Fruit fly (Drosophila melanogaster) whole organism, embryonic: Measurements from ENCODE around the gene drn.

Source experiments
- Ada2b ChIP-seq: fragments of 200-800 bp; sonication (Bioruptor generic); IDR thresholded peaks from 2 replicates; pipeline ENCODE4 v1.3.6; 2022; ENCODE audit warnings: missing biosample characterization, missing genetic modification characterization
- Asciz ChIP-seq: fragments of 200-800 bp; sonication (Bioruptor generic); optimal IDR thresholded peaks from 2 replicates; lab custom pipeline; 2017; ENCODE audit warnings: missing biosample characterization, mild to moderate bottlenecking, missing genetic modification characterization, missing genetic modification reagents
- Atf-2 ChIP-seq: fragments of 200-800 bp; sonication (Bioruptor generic); optimal IDR thresholded peaks from 2 replicates; lab custom pipeline; 2016; ENCODE audit warnings: missing biosample characterization, missing genetic modification characterization
- CG10543 ChIP-seq: fragments of 200-800 bp; sonication (Bioruptor generic); optimal IDR thresholded peaks from 3 replicates; lab custom pipeline; 2017; ENCODE audit warnings: missing biosample characterization, mild to moderate bottlenecking, missing genetic modification characterization, moderate library complexity
- CG12155 ChIP-seq: fragments of 200-800 bp; sonication (Bioruptor generic); optimal IDR thresholded peaks from 3 replicates; lab custom pipeline; 2016; ENCODE audit warnings: missing biosample characterization, missing genetic modification characterization
- CG12299 ChIP-seq: fragments of 200-800 bp; sonication (Bioruptor generic); optimal IDR thresholded peaks from 2 replicates; lab custom pipeline; 2018; ENCODE audit warnings: missing biosample characterization, mild to moderate bottlenecking, missing genetic modification characterization
- CG12744 ChIP-seq: fragments of 200-800 bp; sonication (Bioruptor generic); optimal IDR thresholded peaks from 2 replicates; lab custom pipeline; 2016; ENCODE audit warnings: missing biosample characterization, missing genetic modification characterization
- CG13123 ChIP-seq: fragments of 200-800 bp; sonication (Bioruptor generic); optimal IDR thresholded peaks from 2 replicates; lab custom pipeline; 2016; ENCODE audit warnings: missing biosample characterization, missing genetic modification characterization
- CG17328 ChIP-seq: fragments of 200-800 bp; sonication (Bioruptor generic); IDR thresholded peaks from 2 replicates; pipeline ENCODE4 v1.3.6; 2022; ENCODE audit warnings: missing biosample characterization, missing genetic modification characterization
- CG17612 ChIP-seq: fragments of 200-800 bp; sonication (Bioruptor generic); IDR thresholded peaks from 2 replicates; pipeline ENCODE4 v1.3.6; 2022; ENCODE audit warnings: missing biosample characterization, missing genetic modification characterization
- CG18262 ChIP-seq: fragments of 200-800 bp; optimal IDR thresholded peaks from 3 replicates; lab custom pipeline; 2019; ENCODE audit warnings: missing biosample characterization, mild to moderate bottlenecking, missing genetic modification characterization, moderate library complexity
- CG30431 ChIP-seq: fragments of 200-800 bp; sonication (Bioruptor generic); optimal IDR thresholded peaks from 2 replicates; lab custom pipeline; 2017; ENCODE audit warnings: missing biosample characterization, missing genetic modification characterization
- CG31441 ChIP-seq: fragments of 200-800 bp; sonication (Bioruptor generic); IDR thresholded peaks from 2 replicates; pipeline ENCODE4 v1.3.6; 2022; ENCODE audit warnings: missing biosample characterization, missing genetic modification characterization
- CG3995 ChIP-seq: fragments of 200-800 bp; sonication (Bioruptor generic); optimal IDR thresholded peaks from 3 replicates; lab custom pipeline; 2016; ENCODE audit warnings: missing biosample characterization, missing genetic modification characterization
- CG5180 ChIP-seq: fragments of 200-800 bp; sonication (Bioruptor generic); optimal IDR thresholded peaks from 3 replicates; lab custom pipeline; 2017; ENCODE audit warnings: missing biosample characterization, missing genetic modification characterization, mild to moderate bottlenecking, moderate library complexity, missing genetic modification reagents
- CG6175 ChIP-seq: fragments of 200-800 bp; sonication (Bioruptor generic); IDR thresholded peaks from 3 replicates; pipeline ENCODE4 v1.3.6; 2022; ENCODE audit warnings: missing biosample characterization, missing genetic modification characterization
- CG6683 ChIP-seq: fragments of 200-800 bp; sonication (Bioruptor generic); optimal IDR thresholded peaks from 2 replicates; lab custom pipeline; 2017; ENCODE audit warnings: missing biosample characterization, mild to moderate bottlenecking, missing genetic modification characterization, missing genetic modification reagents
- CoRest ChIP-seq: fragments of 200-800 bp; sonication (Bioruptor generic); optimal IDR thresholded peaks from 3 replicates; lab custom pipeline; 2018; ENCODE audit warnings: missing biosample characterization, mild to moderate bottlenecking, missing genetic modification characterization, moderate library complexity
- D19A ChIP-seq: fragments of 200-800 bp; optimal IDR thresholded peaks from 3 replicates; lab custom pipeline; 2019; ENCODE audit warnings: missing biosample characterization, mild to moderate bottlenecking, missing genetic modification characterization, moderate library complexity
- Dek ChIP-seq: fragments of 200-800 bp; sonication (Bioruptor generic); optimal IDR thresholded peaks from 3 replicates; lab custom pipeline; 2019; ENCODE audit warnings: missing biosample characterization, mild to moderate bottlenecking, missing genetic modification characterization, moderate library complexity
- E2f2 ChIP-seq: fragments of 200-800 bp; sonication (Bioruptor generic); IDR thresholded peaks from 2 replicates; pipeline ENCODE4 v1.3.6; 2022; ENCODE audit warnings: missing biosample characterization, missing genetic modification characterization
- Gug ChIP-seq: fragments of 200-800 bp; sonication (Bioruptor generic); IDR thresholded peaks from 4 replicates; pipeline ENCODE4 v1.3.6; 2022; ENCODE audit warnings: missing biosample characterization, missing genetic modification characterization
- HLH54F ChIP-seq: fragments of 200-800 bp; sonication (Bioruptor generic); optimal IDR thresholded peaks from 3 replicates; lab custom pipeline; 2016; ENCODE audit warnings: missing biosample characterization, missing genetic modification characterization
- Hand ChIP-seq: fragments of 200-800 bp; sonication (Bioruptor generic); optimal IDR thresholded peaks from 2 replicates; lab custom pipeline; 2017; ENCODE audit warnings: mild to moderate bottlenecking, missing biosample characterization, missing genetic modification reagents, missing genetic modification characterization
- Hr39 ChIP-seq: fragments of >200 bp; optimal IDR thresholded peaks from 2 replicates; lab custom pipeline; 2017
- Hr51 ChIP-seq, 2 experiments: fragments of 200-800 bp; sonication (Bioruptor generic); optimal IDR thresholded peaks; 2 replicates in 1 of 2; 3 replicates in 1 of 2; lab custom pipeline; 2016 to 2018; ENCODE audit warnings: missing biosample characterization in 2 of 2, missing genetic modification characterization in 2 of 2, mild to moderate bottlenecking in 1 of 2, moderate library complexity in 1 of 2
- Lpt ChIP-seq: fragments of >200 bp; optimal IDR thresholded peaks from 2 replicates; lab custom pipeline; 2018; ENCODE audit warnings: missing biosample characterization, missing genetic modification characterization
- Mad ChIP-seq: fragments of 200-800 bp; sonication (Bioruptor generic); optimal IDR thresholded peaks from 2 replicates; lab custom pipeline; 2016; ENCODE audit warnings: missing biosample characterization, missing genetic modification characterization
- NfI ChIP-seq: fragments of 200-800 bp; sonication (Bioruptor generic); optimal IDR thresholded peaks from 3 replicates; lab custom pipeline; 2018; ENCODE audit warnings: missing biosample characterization, mild to moderate bottlenecking, missing genetic modification characterization, moderate library complexity
- Oaz ChIP-seq: fragments of 200-800 bp; sonication (Bioruptor generic); IDR thresholded peaks from 2 replicates; pipeline ENCODE4 v1.3.6; 2022; ENCODE audit warnings: missing biosample characterization, missing genetic modification characterization
- Ravus ChIP-seq: fragments of 200-800 bp; sonication (Bioruptor generic); IDR thresholded peaks from 2 replicates; pipeline ENCODE4 v1.3.6; 2022; ENCODE audit warnings: missing biosample characterization, missing genetic modification characterization
- Taf1 ChIP-seq: fragments of 200-800 bp; sonication (Bioruptor generic); IDR thresholded peaks from 2 replicates; pipeline ENCODE4 v1.3.6; 2022; ENCODE audit warnings: missing biosample characterization, missing genetic modification characterization
- amos ChIP-seq: fragments of 200-800 bp; sonication (Bioruptor generic); IDR thresholded peaks from 2 replicates; pipeline ENCODE4 v1.3.6; 2022; ENCODE audit warnings: missing biosample characterization, missing genetic modification characterization; ENCODE audit not compliant: partially characterized antibody
- btn ChIP-seq: fragments of 200-800 bp; sonication (Bioruptor generic); optimal IDR thresholded peaks from 2 replicates; lab custom pipeline; 2016; ENCODE audit warnings: missing biosample characterization, missing genetic modification characterization
- ci ChIP-seq: fragments of 200-800 bp; sonication (Bioruptor generic); IDR thresholded peaks from 3 replicates; pipeline ENCODE4 v1.3.6; 2022; ENCODE audit warnings: missing biosample characterization, missing genetic modification characterization
- dati ChIP-seq: fragments of 200-800 bp; sonication (Bioruptor generic); IDR thresholded peaks from 2 replicates; pipeline ENCODE4 v1.3.6; 2022; ENCODE audit warnings: missing biosample characterization, missing genetic modification characterization
- ems ChIP-seq: fragments of 200-800 bp; sonication (Bioruptor generic); optimal IDR thresholded peaks from 3 replicates; lab custom pipeline; 2016; ENCODE audit warnings: missing biosample characterization, missing genetic modification characterization
- fd102C ChIP-seq: fragments of 200-800 bp; sonication (Bioruptor generic); optimal IDR thresholded peaks from 2 replicates; lab custom pipeline; 2018; ENCODE audit warnings: missing biosample characterization, mild to moderate bottlenecking, missing genetic modification characterization, moderate library complexity
- ken ChIP-seq: fragments of 200-800 bp; sonication (Bioruptor generic); IDR thresholded peaks from 3 replicates; pipeline ENCODE4 v1.3.6; 2022; ENCODE audit warnings: missing biosample characterization, missing genetic modification characterization
- lola ChIP-seq, 3 experiments: fragments of >200 bp in 2 of 3; fragments of 200-800 bp in 1 of 3; sonication (Bioruptor generic) in 1 of 3; optimal IDR thresholded peaks; 2 replicates each; lab custom pipeline; 2017 to 2019; ENCODE audit warnings: missing biosample characterization in 3 of 3, missing genetic modification characterization in 3 of 3, mild to moderate bottlenecking in 1 of 3, moderate library complexity in 1 of 3
- nau ChIP-seq: fragments of 200-800 bp; sonication (Bioruptor generic); optimal IDR thresholded peaks from 3 replicates; lab custom pipeline; 2017; ENCODE audit warnings: missing biosample characterization, mild to moderate bottlenecking, missing genetic modification characterization, missing genetic modification reagents
- nmo ChIP-seq: fragments of 200-800 bp; sonication (Bioruptor generic); optimal IDR thresholded peaks from 2 replicates; lab custom pipeline; 2018; ENCODE audit warnings: missing biosample characterization, mild to moderate bottlenecking, missing genetic modification characterization, moderate library complexity
- p53 ChIP-seq: fragments of 200-800 bp; sonication (Bioruptor generic); optimal IDR thresholded peaks from 2 replicates; lab custom pipeline; 2016; ENCODE audit warnings: missing biosample characterization, missing genetic modification characterization
- pfk ChIP-seq: fragments of 200-800 bp; sonication (Bioruptor generic); optimal IDR thresholded peaks from 2 replicates; lab custom pipeline; 2018; ENCODE audit warnings: missing biosample characterization, mild to moderate bottlenecking, missing genetic modification characterization, moderate library complexity
- pros ChIP-seq: fragments of 200-800 bp; sonication (Bioruptor generic); optimal IDR thresholded peaks from 3 replicates; lab custom pipeline; 2019; ENCODE audit warnings: missing biosample characterization, mild to moderate bottlenecking, missing genetic modification characterization, moderate library complexity
- ranshi ChIP-seq: fragments of 200-800 bp; sonication (Bioruptor generic); IDR thresholded peaks from 2 replicates; pipeline ENCODE4 v1.3.6; 2022; ENCODE audit warnings: missing biosample characterization, missing genetic modification characterization
- tin ChIP-seq: fragments of 200-800 bp; sonication (Bioruptor generic); optimal IDR thresholded peaks from 3 replicates; lab custom pipeline; 2016; ENCODE audit warnings: missing biosample characterization, missing genetic modification characterization
- usp ChIP-seq: fragments of >200 bp; optimal IDR thresholded peaks from 2 replicates; lab custom pipeline; 2017; ENCODE audit warnings: missing biosample characterization, missing genetic modification characterization
- zfh2 ChIP-seq: fragments of 200-800 bp; sonication (Bioruptor generic); optimal IDR thresholded peaks from 2 replicates; lab custom pipeline; 2016; ENCODE audit warnings: missing biosample characterization, missing genetic modification characterization

The drn gene

dm6 chr3R:9340425-9341188 is 591 bp downstream of the drn start (continued):
- TF ChIP-seq CG6175 (GFP tag; lab: Robert Waterston, UW) (peak; percentile 62; the same call in 1 of the 3 replicates), CG6683 (peak; percentile 79), Dek (tag; lab: Kevin White, UChicago) (peak; percentile 92), btn (GFP tag; lab: Kevin White, UChicago) (no peak), Gug (peak; percentile 68; the same call in 3 of the 4 replicates), CoRest (tag; lab: Kevin White, UChicago) (peak; percentile 96), CG17612 (GFP tag; lab: Robert Waterston, UW) (peak; percentile 67), ems (peak; percentile 75), CG18262 (peak; percentile 95), ken (GFP tag; lab: Robert Waterston, UW) (peak; percentile 52; the same call in 1 of the 3 replicates), ci (GFP tag; lab: Robert Waterston, UW) (peak; percentile 79; the same call in 2 of the 3 replicates), CG12744 (GFP tag; lab: Kevin White, UChicago) (no peak), CG12299 (tag; lab: Kevin White, UChicago) (peak; percentile 77), Ada2b (GFP tag; lab: Robert Waterston, UW) (peak; percentile 75), fd102C (peak; percentile 29), Atf-2 (peak; percentile 53), HLH54F (GFP tag; lab: Kevin White, UChicago) (peak; percentile 80), Oaz (GFP tag; lab: Robert Waterston, UW) (peak; percentile 68), Ravus (GFP tag; lab: Robert Waterston, UW) (peak; percentile 49), ranshi (GFP tag; lab: Robert Waterston, UW) (0 out of 2 replicates have a peak, but pooled peaks have one; percentile 71), CG31441 (GFP tag; lab: Robert Waterston, UW) (peak; percentile 92), p53 (peak; percentile 33), Hr51 (GFP tag; optimal IDR thresholded peaks at IDR 0.05; lab: Kevin White, UChicago) (peak; percentile 76 to 93), NfI (GFP tag; lab: Kevin White, UChicago) (peak; percentile 90), Hr39 (lab: Kevin White, UChicago) (no peak), pros (GFP tag; lab: Kevin White, UChicago) (no peak), CG10543 (GFP tag; lab: Kevin White, UChicago) (peak; percentile 84), amos (GFP tag; lab: Robert Waterston, UW) (no peak), usp (GFP tag; lab: Kevin White, UChicago) (no peak), CG3995 (peak; percentile 56), nau (peak; percentile 80), nmo (GFP tag; lab: Kevin White, UChicago) (peak; percentile 96), Taf1 (peak; percentile 66), CG30431 (GFP tag; lab: Kevin White, UChicago) (peak; percentile 80), Asciz (GFP tag; lab: Kevin White, UChicago) (peak; percentile 84), E2f2 (peak; percentile 58; the same call in 1 of the 2 replicates), CG17328 (GFP tag; lab: Robert Waterston, UW) (peak; percentile 76), Mad (GFP tag; lab: Kevin White, UChicago) (peak; percentile 20), D19A (tag; lab: Kevin White, UChicago) (peak; percentile 98), CG5180 (GFP tag; lab: Kevin White, UChicago) (peak; percentile 79), tin (peak; percentile 84), CG12155 (peak; percentile 82), CG13123 (GFP tag; lab: Kevin White, UChicago) (peak; percentile 79), Lpt (no peak), lola (GFP tag; optimal IDR thresholded peaks at IDR 0.05; lab: Kevin White, UChicago) (peak in 1 of 3 experiments; percentile 89), Hand (peak; percentile 81), dati (GFP tag; lab: Robert Waterston, UW) (no peak), pfk (no peak), zfh2 (GFP tag; lab: Kevin White, UChicago) (peak; percentile 82)
